Worm (Caenorhabditis elegans) whole organism, dauer: ENCODE data around the gene C07D10.1.

ENCODE experiments used
- unc-62 ChIP-seq: sonication (generic microtip); optimal IDR thresholded peaks from 2 replicates; lab custom pipeline; 2017; ENCODE audit warnings: missing biosample characterization, missing genetic modification reagents, missing genetic modification characterization

The C07D10.1 gene

DNA sequence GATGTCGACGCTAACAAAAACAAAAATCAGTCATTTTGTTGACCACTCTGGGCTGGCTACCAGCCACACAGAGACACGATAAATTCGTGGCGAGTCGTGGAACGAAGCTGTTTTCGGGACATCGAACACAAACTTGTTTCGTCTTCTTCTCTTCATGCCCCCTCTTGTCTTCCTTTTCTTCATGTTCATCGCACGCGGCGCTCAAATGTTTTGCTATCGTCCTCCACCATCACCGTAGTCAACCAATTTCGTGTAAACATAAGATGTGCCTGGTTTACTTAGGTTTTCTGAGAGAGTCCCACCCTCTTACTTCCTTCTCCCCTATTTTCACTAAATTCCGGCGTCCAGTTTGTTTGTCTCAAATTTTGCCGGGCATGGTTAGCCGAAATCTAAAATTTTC is 8.5 kb upstream of the C07D10.1 start:
- TF ChIP-seq unc-62 (GFP tag; lab: Kevin White, UChicago), result no peak

DNA sequence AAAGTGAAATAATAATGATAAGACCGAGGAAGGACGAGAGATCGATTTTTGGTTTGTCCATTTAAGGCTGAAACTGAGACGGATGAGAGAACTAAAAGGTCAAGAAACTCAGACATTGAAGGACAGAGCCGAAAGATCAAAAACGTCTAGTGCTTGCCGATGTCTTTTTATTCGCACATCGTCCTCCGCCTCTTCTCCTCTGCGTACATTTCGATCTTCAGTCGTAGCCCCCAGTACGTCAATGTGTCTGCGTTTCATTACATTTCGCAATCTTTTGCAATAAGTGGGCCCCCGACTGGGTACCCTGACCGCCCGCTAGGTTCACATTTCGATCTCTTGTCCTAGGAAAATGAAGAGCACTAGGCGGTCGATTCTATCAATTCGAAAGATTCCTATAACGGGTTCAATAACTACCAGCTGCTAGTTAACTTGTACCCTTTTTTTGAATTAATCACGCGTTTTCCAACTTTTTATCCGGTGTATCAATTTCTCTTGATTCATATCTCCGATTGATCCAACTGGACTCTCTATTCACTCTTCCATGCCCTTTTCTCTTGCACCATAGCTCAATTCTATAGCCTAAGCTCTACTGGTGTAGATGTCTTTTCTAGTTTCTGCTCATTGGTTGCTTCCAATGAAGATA is 6.6 kb upstream of the C07D10.1 start:
- TF ChIP-seq unc-62 (GFP tag; lab: Kevin White, UChicago), result no peak

DNA sequence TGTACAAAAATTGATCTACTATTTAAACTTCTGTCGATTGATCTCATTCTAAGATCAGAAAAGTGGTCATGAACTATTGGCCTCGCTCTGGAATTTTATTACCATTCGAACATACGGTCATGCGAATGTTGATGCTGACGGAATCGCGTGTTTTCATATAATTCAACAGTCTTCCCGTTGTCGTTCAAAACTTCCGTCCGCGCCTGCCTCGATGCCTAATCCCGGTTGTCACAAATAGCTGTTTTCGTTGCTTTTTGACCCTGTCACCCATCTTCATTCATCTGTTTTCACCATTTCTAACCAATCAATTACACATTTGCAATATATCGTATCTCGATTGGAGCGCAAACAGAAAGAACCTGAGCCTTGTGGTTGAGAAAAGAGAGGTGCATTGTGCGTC is 5.4 kb upstream of the C07D10.1 start:
- TF ChIP-seq unc-62 (GFP tag; lab: Kevin White, UChicago), result no peak

DNA sequence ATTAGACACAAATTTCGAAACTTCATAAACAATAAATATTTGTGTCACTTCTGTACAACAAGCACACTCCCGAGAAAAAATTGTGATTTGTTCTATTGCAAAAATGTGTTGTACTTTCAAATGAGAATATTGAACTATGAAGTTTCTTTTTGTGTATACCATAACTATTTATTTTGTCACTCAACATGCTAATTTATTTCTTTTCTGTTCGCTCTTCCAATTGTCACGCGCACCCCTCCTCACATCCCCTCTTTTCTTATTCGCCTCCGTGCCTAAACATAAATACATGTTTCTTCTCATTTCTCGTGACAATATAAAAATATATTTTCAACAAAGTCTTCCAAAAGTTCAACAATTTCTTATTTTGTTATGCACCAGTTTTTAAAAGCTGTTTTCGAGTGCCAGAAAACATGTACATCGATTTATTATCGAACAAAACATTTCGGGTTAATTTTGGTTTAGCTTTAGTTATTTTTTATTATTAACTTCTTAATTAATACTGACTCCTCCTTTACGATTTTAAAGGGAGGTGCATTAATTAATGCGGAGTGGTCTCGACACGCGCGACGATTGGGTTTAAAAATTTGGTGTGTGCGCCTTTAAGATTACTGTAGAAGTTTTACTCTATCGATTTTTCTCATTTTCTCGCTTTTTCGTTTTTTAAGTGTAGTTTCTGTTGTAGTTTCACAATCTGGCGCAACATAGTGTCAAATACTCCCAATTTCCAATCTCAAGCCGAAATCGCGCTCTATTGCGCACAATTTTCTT is 4.7 kb upstream of the C07D10.1 start:
- TF ChIP-seq unc-62 (GFP tag; lab: Kevin White, UChicago), result no peak

DNA sequence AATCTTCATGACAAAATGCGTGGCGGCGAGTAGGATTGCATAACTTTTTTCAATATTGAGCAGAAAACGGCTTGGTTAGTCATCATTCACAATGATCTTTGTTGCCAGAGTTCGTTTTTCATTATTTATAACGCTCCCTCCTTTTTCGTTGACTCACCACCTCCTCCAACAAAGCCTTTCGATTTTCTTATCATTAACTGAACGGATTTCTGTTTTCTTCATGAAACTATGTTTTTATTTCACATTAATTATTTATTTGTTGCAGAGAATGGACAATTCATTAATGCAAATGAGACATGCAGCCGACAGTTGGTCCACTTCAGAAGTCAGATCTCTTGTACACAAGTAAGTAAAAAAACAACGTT is 4.1 kb upstream of the C07D10.1 start, which contains the start of gene bath-44:
TSS of gene bath-44 (plus strand) at position 266 of the 365 bp plus-strand sequence.
- no peak for TF ChIP-seq unc-62 (GFP tag; lab: Kevin White, UChicago)

DNA sequence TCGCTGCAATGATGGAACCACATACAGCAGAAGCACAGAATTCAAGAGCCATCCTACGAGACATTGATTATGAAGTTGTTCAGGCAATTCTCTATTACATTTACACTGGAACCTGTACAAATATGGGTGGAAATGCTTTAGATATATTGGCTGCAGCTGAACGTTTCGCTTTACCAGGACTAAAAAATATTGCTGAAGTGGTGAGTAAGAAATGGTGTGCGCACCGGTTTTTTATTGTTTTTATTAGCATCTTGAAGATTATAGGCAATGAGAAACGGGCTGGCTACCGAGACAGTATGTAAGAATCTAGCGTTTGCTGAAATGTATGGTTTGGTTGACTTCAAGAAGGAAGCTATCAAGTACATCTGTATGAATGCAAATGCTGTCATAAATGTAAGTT is 2.7 kb upstream of the C07D10.1 start:
- TF ChIP-seq unc-62 (GFP tag; lab: Kevin White, UChicago), result no peak

DNA sequence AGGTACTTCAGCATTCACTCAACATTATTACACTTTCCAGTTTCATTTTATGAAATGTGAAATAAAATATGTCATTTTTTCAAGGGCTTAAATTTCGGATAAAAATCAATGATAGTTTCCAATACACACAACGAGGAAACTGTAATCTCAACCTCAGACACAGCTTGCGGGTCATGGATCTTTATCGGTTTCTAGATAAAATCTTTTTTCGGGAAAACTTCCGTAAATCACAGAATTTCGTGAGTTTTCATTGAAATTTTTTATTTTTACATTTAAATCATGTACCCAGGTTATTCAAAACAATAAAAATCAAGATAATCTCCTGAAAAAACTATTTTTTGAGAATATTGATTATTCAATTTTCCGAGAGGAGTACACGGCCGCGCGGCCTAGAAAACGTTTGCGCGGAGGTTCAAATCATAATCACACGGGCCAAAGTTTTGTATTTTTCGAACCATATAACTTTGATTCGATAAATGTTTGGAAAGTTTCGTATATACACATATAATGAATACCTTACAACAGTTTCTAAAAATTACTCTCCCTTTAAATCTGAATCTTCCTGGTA is 1.5 kb upstream of the C07D10.1 start:
- TF ChIP-seq unc-62 (GFP tag; lab: Kevin White, UChicago), result no peak

DNA sequence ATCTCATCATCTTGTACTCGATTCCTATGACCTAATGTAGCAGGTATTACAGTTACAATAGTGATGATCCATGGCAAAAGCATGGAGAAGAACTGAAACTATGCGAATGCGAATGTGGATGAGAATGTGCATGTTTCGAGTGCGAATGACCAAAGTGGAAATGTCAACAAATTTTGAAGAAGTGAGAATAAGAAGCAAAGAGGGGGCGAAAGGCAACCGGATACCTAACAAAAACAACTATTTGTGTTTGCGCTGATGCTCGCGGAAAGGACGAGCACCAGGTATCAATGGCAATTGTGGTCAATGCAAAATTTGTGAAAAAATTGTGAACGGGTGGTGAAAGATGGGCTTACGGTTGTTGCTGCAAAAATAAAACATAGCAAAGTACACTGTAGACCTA is 3.8 kb downstream of the C07D10.1 start, which contains the start of gene nas-7:
TSS of gene nas-7 (minus strand) at position 101 of the 400 bp plus-strand sequence.
- TF ChIP-seq unc-62 (GFP tag; lab: Kevin White, UChicago), result no peak

DNA sequence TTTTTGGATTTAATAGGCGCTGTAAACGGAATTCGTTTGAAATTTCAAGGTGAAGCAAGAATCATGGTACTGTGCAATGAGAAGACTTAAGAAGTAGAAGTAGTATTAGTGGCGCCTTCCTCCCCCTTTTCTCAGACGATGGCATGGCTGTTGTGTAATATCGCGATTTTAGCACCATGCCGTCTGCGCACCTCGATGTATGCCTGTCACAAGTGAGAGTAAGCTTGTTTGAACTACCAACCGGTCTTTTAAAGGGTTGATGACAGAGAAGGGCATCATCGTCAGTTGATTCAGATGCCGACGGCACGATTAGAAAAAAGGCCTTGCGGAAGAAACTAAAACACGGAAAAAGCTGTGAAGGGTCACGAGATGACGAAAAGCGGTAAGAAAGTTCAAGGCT is 5.2 kb downstream of the C07D10.1 start:
- TF ChIP-seq unc-62 (GFP tag; lab: Kevin White, UChicago), result no peak

DNA sequence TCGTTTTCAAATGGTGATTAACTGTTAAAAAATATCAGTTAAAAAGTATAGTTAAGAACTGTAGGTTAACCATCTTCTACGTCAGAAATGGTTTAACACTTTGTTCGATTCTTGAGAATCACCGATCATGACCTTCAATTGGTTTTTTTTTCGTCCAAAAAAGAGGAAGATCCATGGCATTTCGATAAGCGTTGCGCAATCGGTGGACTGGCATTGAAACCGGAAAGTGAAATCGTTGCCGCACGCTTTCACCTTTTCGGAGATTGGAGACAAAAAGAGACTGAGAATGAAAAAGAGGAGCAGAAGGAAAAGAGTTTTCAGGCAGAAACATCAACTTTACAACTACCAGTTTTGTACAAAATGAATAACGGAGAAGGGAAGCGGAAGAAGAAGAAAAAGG is 6.5 kb downstream of the C07D10.1 start:
- TF ChIP-seq unc-62 (GFP tag; lab: Kevin White, UChicago), result no peak

DNA sequence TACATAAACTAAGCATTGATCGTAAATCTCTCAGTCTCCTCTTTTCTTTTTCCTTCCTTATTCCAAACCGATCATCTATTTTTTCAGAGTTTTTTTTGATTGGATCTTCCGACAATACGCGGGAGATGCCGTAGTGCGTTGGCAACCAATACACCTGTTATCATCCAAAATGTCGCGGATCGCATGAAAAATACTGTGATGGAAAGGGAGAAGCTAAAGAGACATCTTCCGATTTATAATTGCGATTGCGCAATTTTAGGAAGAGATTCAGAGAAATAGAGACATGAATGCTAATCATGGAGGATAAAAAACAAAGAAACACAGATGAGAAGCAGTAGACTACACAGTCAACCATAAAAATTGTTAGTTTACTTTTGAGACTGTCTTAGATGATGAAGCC is 7.6 kb downstream of the C07D10.1 start:
- TF ChIP-seq unc-62 (GFP tag; lab: Kevin White, UChicago), result no peak

DNA sequence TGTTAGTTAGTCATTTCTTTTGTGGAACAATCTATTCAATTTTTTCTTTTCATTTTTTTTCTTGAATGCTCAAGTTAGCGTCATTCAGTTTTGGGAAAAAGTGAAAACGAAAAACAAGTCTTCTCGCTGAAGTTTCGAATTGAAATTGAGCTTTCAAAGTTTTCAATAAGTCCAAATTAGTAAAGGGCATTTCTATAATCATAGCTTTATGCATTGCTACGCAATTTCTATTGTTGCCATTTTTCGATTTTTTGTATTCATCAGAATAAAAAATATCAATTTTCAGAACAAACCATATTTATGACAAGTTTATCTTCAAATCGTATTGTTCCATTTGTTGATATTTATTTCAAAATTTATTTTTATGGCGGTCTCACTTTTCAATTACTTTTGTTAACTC is 9.4 kb downstream of the C07D10.1 start, which contains the start of gene srd-55:
TSS of gene srd-55 (plus strand) at position 301 of the 400 bp plus-strand sequence.
- no peak for TF ChIP-seq unc-62 (GFP tag; lab: Kevin White, UChicago)

DNA sequence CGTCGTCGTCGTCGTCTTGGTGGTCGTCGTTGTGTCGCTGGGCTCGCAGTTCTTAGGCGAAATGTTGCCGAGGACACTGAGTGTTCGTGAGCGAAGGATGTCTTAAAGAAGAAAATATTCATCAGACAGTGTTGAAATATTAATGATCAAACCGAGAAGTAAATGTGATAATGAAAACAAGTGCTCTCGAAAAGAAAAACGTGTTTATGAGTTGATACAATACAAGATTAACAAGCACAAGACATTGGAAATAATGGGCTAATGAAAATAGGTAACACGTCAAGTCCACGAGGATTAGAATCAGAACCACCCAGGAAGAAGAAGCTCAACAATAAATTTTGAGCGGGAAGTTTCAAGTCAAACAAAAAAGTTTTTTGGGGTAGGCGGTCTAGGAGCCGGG is 13.1 kb downstream of the C07D10.1 start, which contains the start of gene K02A2.5:
TSS of gene K02A2.5 (minus strand) at position 101 of the 400 bp plus-strand sequence.
- TF ChIP-seq unc-62 (GFP tag; lab: Kevin White, UChicago), result no peak

DNA sequence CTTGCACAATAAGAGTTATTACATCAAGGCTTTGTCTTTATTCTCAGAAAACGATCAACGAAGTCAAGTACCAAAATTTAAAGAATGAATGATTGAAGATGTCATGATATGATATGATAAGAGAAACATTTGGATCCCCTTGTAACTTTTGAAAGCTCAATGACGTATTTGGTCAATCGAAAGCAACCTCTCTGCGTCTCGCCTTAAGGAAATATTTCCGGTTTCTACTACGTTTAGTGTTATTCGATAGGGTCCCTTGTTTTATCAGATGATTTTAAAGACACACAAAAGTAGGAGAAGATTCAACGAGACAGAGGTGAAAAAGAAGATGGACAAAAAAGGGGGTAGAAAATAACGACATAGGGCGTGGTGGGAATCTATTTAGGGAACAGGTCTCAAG is 14.5 kb downstream of the C07D10.1 start:
- no peak for TF ChIP-seq unc-62 (GFP tag; lab: Kevin White, UChicago)

DNA sequence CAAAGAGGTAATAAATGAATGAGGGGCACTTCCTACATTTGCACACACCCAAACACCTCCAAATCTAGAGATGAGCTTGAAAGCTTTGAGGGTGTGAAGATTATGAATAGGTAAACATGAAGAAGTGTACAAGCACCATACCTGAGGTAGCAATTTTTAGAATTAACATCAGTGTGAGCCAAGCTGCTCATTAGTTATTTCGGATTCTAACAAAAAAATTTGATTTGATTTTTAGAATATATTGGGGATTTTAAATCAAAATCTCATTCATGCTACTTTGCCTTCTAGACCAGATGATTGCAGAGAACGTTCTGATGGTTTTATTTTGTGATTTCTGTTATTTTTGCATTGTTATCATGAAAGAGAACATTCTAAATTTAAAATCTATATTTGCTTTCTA is 15.0 kb downstream of the C07D10.1 start:
- no peak for TF ChIP-seq unc-62 (GFP tag; lab: Kevin White, UChicago)

DNA sequence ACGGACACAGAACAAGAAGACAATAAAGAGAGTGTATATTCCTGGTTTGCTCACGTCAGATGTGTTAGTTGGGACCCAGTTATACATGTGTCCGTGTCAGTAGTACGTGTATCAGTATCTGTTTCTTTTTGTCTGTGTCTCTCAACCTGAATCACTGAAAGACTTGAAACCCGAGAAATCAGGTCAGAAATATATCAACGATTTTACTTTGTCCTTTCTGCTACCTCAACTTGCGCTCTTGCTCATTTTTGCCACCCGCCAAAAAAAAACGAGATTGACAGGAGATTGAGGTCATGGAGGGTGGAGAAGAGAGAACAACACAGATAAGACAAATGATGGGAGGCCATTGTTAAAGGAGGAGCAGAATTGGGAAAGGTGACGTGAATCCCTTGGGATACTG is 20.8 kb downstream of the C07D10.1 start:
- no peak for TF ChIP-seq unc-62 (GFP tag; lab: Kevin White, UChicago)
